Worm (Caenorhabditis elegans): Measurements from ENCODE around the gene ddb-1.

DNA sequence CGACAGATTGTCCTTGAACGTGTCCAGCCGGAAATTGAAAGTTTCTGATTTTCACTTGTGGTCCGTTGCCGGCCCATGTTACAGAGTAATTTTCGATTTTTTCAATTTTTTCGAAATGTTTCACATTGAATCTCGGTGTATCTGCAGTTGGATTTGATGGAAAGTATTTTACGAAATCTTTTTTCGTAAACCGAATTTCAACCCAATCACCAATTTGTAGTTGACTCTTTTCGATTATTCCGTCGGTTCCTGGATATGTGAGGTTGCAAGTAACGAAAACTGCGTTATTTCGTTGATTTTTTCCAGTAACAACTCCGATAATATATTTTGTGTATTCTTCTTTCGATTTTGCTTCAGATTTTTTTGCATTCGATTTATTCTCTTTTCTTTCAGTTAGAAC, 28.6 kb upstream of the ddb-1 start:
- TF ChIP-seq pag-3 (tag; optimal IDR thresholded peaks at IDR 0.05; ENCODE audit: borderline replicate concordance): no peak
- no peak for TF ChIP-seq pat-9 (tag; optimal IDR thresholded peaks at IDR 0.05)
- no peak for TF ChIP-seq ets-4 (tag; optimal IDR thresholded peaks at IDR 0.05)
- no peak for TF ChIP-seq nfya-1 (tag; optimal IDR thresholded peaks at IDR 0.05)
- no peak for TF ChIP-seq ceh-2 (tag; optimal IDR thresholded peaks at IDR 0.05)
- no peak for TF ChIP-seq unc-86 (tag; optimal IDR thresholded peaks at IDR 0.05)
- no peak for TF ChIP-seq unc-55 (GFP tag; optimal IDR thresholded peaks at IDR 0.05)
- no peak for TF ChIP-seq elt-2 (tag; optimal IDR thresholded peaks at IDR 0.05)
